Worm (Caenorhabditis elegans) whole organism, late embryonic: ENCODE data around the gene tbb-6.

Experiments used
- C08G9.2 ChIP-seq: sonication (generic microtip); optimal IDR thresholded peaks from 2 replicates; lab custom pipeline; 2016; ENCODE audit warnings: mild to moderate bottlenecking, missing genetic modification characterization, moderate library complexity, missing compliant biosample characterization
- T23F11.4 ChIP-seq: fragments of 200-800 bp; sonication (Bioruptor generic); optimal IDR thresholded peaks from 2 replicates; lab custom pipeline; 2018; ENCODE audit warnings: mild to moderate bottlenecking, missing genetic modification characterization, missing compliant biosample characterization
- Y22D7AL.16 ChIP-seq: sonication (generic microtip); optimal IDR thresholded peaks from 2 replicates; lab custom pipeline; 2016; ENCODE audit warnings: missing genetic modification characterization, missing compliant biosample characterization
- ahr-1 ChIP-seq: sonication (generic microtip); optimal IDR thresholded peaks from 2 replicates; lab custom pipeline; 2016; ENCODE audit warnings: missing genetic modification characterization, missing compliant biosample characterization
- ama-1 ChIP-seq: fragments of 150-350 bp; optimal IDR thresholded peaks from 2 replicates; lab custom pipeline; 2014
- ceh-14 ChIP-seq: sonication (generic microtip); optimal IDR thresholded peaks from 2 replicates; lab custom pipeline; 2016; ENCODE audit warnings: missing genotype, missing genetic modification characterization, missing compliant biosample characterization
- ceh-19 ChIP-seq: fragments of 200-800 bp; sonication (Bioruptor generic); optimal IDR thresholded peaks from 2 replicates; lab custom pipeline; 2018; ENCODE audit warnings: mild to moderate bottlenecking, missing genetic modification characterization, missing compliant biosample characterization
- ceh-2 ChIP-seq: sonication (generic microtip); optimal IDR thresholded peaks from 2 replicates; lab custom pipeline; 2016; ENCODE audit warnings: missing genotype, missing genetic modification characterization, missing compliant biosample characterization
- ceh-22 ChIP-seq: sonication (generic microtip); optimal IDR thresholded peaks from 2 replicates; lab custom pipeline; 2017; ENCODE audit warnings: missing biosample characterization, missing genetic modification characterization
- ceh-24 ChIP-seq: sonication (generic microtip); optimal IDR thresholded peaks from 2 replicates; lab custom pipeline; 2016; ENCODE audit warnings: mild to moderate bottlenecking, missing genetic modification characterization, missing compliant biosample characterization
- ceh-30 ChIP-seq: fragments of 150-350 bp; optimal IDR thresholded peaks from 2 replicates; lab custom pipeline; 2014; ENCODE audit warnings: missing biosample characterization, missing genetic modification characterization
- ceh-31 ChIP-seq: sonication (generic microtip); optimal IDR thresholded peaks from 2 replicates; lab custom pipeline; 2016; ENCODE audit warnings: missing genetic modification characterization, missing compliant biosample characterization
- ceh-45 ChIP-seq: fragments of 200-800 bp; sonication (Bioruptor generic); IDR thresholded peaks from 2 replicates; pipeline ENCODE4 v1.3.6; 2022; ENCODE audit warnings: missing genetic modification reagents, missing genetic modification characterization, missing compliant biosample characterization
- ceh-48 ChIP-seq: sonication (generic microtip); optimal IDR thresholded peaks from 2 replicates; lab custom pipeline; 2016; ENCODE audit warnings: missing genetic modification characterization, inconsistent platforms, missing compliant biosample characterization
- ceh-6 ChIP-seq: fragments of 200-800 bp; sonication (Bioruptor generic); optimal IDR thresholded peaks from 2 replicates; lab custom pipeline; 2018; ENCODE audit warnings: mild to moderate bottlenecking, missing genetic modification characterization, missing compliant biosample characterization
- ceh-9 ChIP-seq: sonication (generic microtip); optimal IDR thresholded peaks from 2 replicates; lab custom pipeline; 2016; ENCODE audit warnings: mild to moderate bottlenecking, missing genetic modification characterization, inconsistent platforms, missing compliant biosample characterization
- che-1 ChIP-seq: sonication (generic microtip); optimal IDR thresholded peaks from 2 replicates; lab custom pipeline; 2016; ENCODE audit warnings: mild to moderate bottlenecking, missing genetic modification characterization, missing compliant biosample characterization
- dmd-4 ChIP-seq: sonication (generic microtip); optimal IDR thresholded peaks from 2 replicates; lab custom pipeline; 2016; ENCODE audit warnings: borderline replicate concordance, missing genetic modification characterization, missing compliant biosample characterization
- dve-1 ChIP-seq: sonication (generic microtip); optimal IDR thresholded peaks from 2 replicates; lab custom pipeline; 2017; ENCODE audit warnings: antibody characterized with exemption, mild to moderate bottlenecking, missing genetic modification characterization, missing compliant biosample characterization
- elt-2 ChIP-seq: sonication (generic microtip); optimal IDR thresholded peaks from 2 replicates; lab custom pipeline; 2016; ENCODE audit warnings: missing genetic modification reagents, missing genetic modification characterization, missing compliant biosample characterization
- elt-4 ChIP-seq: sonication (generic microtip); optimal IDR thresholded peaks from 2 replicates; lab custom pipeline; 2016; ENCODE audit warnings: missing genetic modification characterization, missing compliant biosample characterization
- eyg-1 ChIP-seq: sonication (generic microtip); optimal IDR thresholded peaks from 2 replicates; lab custom pipeline; 2016; ENCODE audit warnings: missing genotype, missing genetic modification characterization, missing compliant biosample characterization
- fax-1 ChIP-seq: sonication (generic microtip); optimal IDR thresholded peaks from 2 replicates; lab custom pipeline; 2016; ENCODE audit warnings: missing genotype, missing genetic modification characterization, missing compliant biosample characterization
- fkh-10 ChIP-seq: fragments of 150-350 bp; optimal IDR thresholded peaks from 2 replicates; lab custom pipeline; 2014; ENCODE audit warnings: missing biosample characterization, missing genetic modification reagents, missing genetic modification characterization
- gmeb-2 ChIP-seq: sonication (generic microtip); optimal IDR thresholded peaks from 2 replicates; lab custom pipeline; 2016; ENCODE audit warnings: missing genetic modification characterization, inconsistent platforms, missing compliant biosample characterization
- hlh-13 ChIP-seq: fragments of 200-800 bp; sonication (Bioruptor generic); optimal IDR thresholded peaks from 2 replicates; lab custom pipeline; 2018; ENCODE audit warnings: mild to moderate bottlenecking, missing genetic modification characterization, missing compliant biosample characterization
- hlh-15 ChIP-seq: sonication (generic microtip); optimal IDR thresholded peaks from 2 replicates; lab custom pipeline; 2016; ENCODE audit warnings: missing genetic modification characterization, missing compliant biosample characterization
- hlh-30 ChIP-seq: sonication (generic microtip); optimal IDR thresholded peaks from 2 replicates; lab custom pipeline; 2017; ENCODE audit warnings: antibody characterized with exemption, missing genetic modification characterization, missing compliant biosample characterization; ENCODE audit not compliant: insufficient read depth
- hlh-6 ChIP-seq: sonication (generic microtip); optimal IDR thresholded peaks from 2 replicates; lab custom pipeline; 2016; ENCODE audit warnings: missing genotype, missing genetic modification characterization, missing compliant biosample characterization
- hlh-8 ChIP-seq: sonication (generic microtip); optimal IDR thresholded peaks from 2 replicates; lab custom pipeline; 2016; ENCODE audit warnings: missing genotype, missing genetic modification characterization, missing compliant biosample characterization
- lim-6 ChIP-seq: sonication (generic microtip); optimal IDR thresholded peaks from 2 replicates; lab custom pipeline; 2016; ENCODE audit warnings: missing genetic modification characterization, missing compliant biosample characterization
- lin-11 ChIP-seq: fragments of 200-800 bp; sonication (Bioruptor generic); optimal IDR thresholded peaks from 2 replicates; lab custom pipeline; 2018; ENCODE audit warnings: mild to moderate bottlenecking, missing genetic modification characterization, missing compliant biosample characterization
- madf-2 ChIP-seq: sonication (generic microtip); optimal IDR thresholded peaks from 2 replicates; lab custom pipeline; 2017; ENCODE audit warnings: missing genetic modification characterization, missing compliant biosample characterization
- nfya-1 ChIP-seq: sonication (generic microtip); optimal IDR thresholded peaks from 2 replicates; lab custom pipeline; 2017; ENCODE audit warnings: missing genetic modification characterization, mild to moderate bottlenecking, missing compliant biosample characterization, antibody characterized with exemption, moderate library complexity
- nhr-11 ChIP-seq: fragments of 150-350 bp; optimal IDR thresholded peaks from 2 replicates; lab custom pipeline; 2014; ENCODE audit warnings: missing biosample characterization, missing genetic modification characterization
- nhr-232 ChIP-seq: sonication (generic microtip); optimal IDR thresholded peaks from 2 replicates; lab custom pipeline; 2016; ENCODE audit warnings: missing genetic modification characterization, missing compliant biosample characterization
- npax-4 ChIP-seq: sonication (generic microtip); optimal IDR thresholded peaks from 2 replicates; lab custom pipeline; 2016; ENCODE audit warnings: missing genetic modification characterization, missing compliant biosample characterization
- pha-2 ChIP-seq: sonication (generic microtip); optimal IDR thresholded peaks from 2 replicates; lab custom pipeline; 2017; ENCODE audit warnings: mild to moderate bottlenecking, missing genetic modification characterization, missing compliant biosample characterization
- pros-1 ChIP-seq: fragments of 150-350 bp; optimal IDR thresholded peaks from 2 replicates; lab custom pipeline; 2014; ENCODE audit warnings: missing biosample characterization, missing genetic modification reagents, missing genetic modification characterization
- ref-2 ChIP-seq: sonication (generic microtip); optimal IDR thresholded peaks from 2 replicates; lab custom pipeline; 2016; ENCODE audit warnings: missing genetic modification characterization, missing compliant biosample characterization
- rnt-1 ChIP-seq: sonication (generic microtip); optimal IDR thresholded peaks from 2 replicates; lab custom pipeline; 2016; ENCODE audit warnings: missing genetic modification characterization, missing compliant biosample characterization
- sox-2 ChIP-seq: fragments of 200-800 bp; sonication (Bioruptor generic); IDR thresholded peaks from 2 replicates; pipeline ENCODE4 v1.3.6; 2022; ENCODE audit warnings: missing genetic modification reagents, missing genetic modification characterization, missing compliant biosample characterization
- syd-9 ChIP-seq: sonication (generic microtip); optimal IDR thresholded peaks from 2 replicates; lab custom pipeline; 2016; ENCODE audit warnings: mild to moderate bottlenecking, missing genetic modification characterization, moderate library complexity, missing compliant biosample characterization
- tbx-2 ChIP-seq: sonication (generic microtip); optimal IDR thresholded peaks from 2 replicates; lab custom pipeline; 2016; ENCODE audit warnings: missing genetic modification characterization, missing compliant biosample characterization
- tbx-7 ChIP-seq: sonication (generic microtip); optimal IDR thresholded peaks from 2 replicates; lab custom pipeline; 2016; ENCODE audit warnings: missing genotype, missing genetic modification characterization, missing compliant biosample characterization
- ttx-3 ChIP-seq: sonication (generic microtip); optimal IDR thresholded peaks from 2 replicates; lab custom pipeline; 2016; ENCODE audit warnings: missing genetic modification reagents, missing genetic modification characterization, missing compliant biosample characterization
- unc-42 ChIP-seq: sonication (generic microtip); optimal IDR thresholded peaks from 2 replicates; lab custom pipeline; 2016; ENCODE audit warnings: missing genotype, missing genetic modification characterization, missing compliant biosample characterization
- unc-55 ChIP-seq: sonication (generic microtip); optimal IDR thresholded peaks from 2 replicates; lab custom pipeline; 2017; ENCODE audit warnings: missing biosample characterization, missing genetic modification reagents, missing genetic modification characterization
- unc-86 ChIP-seq: sonication (generic microtip); optimal IDR thresholded peaks from 2 replicates; lab custom pipeline; 2016; ENCODE audit warnings: missing genetic modification characterization, missing compliant biosample characterization
- zip-5 ChIP-seq: sonication (generic microtip); optimal IDR thresholded peaks from 2 replicates; lab custom pipeline; 2016; ENCODE audit warnings: missing genetic modification characterization, missing compliant biosample characterization
- ztf-16 ChIP-seq: sonication (generic microtip); optimal IDR thresholded peaks from 2 replicates; lab custom pipeline; 2017; ENCODE audit warnings: missing genetic modification characterization, missing compliant biosample characterization

Gene tbb-6

DNA sequence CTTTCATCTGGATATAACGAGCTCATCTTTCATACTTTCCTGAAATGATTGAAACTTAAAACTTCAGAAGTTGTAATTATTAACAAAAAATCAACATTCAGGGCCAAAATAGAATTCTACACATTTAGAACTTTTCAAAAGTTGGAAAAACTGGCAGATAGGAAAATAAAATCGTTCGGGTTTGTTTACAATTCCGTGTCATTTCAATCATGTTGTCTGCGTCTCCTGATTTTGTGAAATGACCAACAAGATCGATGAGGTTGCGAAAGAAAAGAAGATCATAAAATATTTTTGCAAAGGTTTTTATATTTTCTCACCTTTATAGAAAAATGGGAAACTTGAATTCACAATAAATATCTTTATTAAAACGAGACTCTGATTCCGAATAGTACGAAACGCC is 27.2 kb downstream of the tbb-6 start, which contains the start of gene rskd-1:
Gene rskd-1, minus strand, starts transcription at position 39 of the 400 bp plus-strand sequence.
- TF ChIP-seq unc-55 (GFP tag; lab: Kevin White, UChicago): peak; percentile 51
- no peak for TF ChIP-seq hlh-6 (tag; lab: Kevin White, UChicago)

DNA sequence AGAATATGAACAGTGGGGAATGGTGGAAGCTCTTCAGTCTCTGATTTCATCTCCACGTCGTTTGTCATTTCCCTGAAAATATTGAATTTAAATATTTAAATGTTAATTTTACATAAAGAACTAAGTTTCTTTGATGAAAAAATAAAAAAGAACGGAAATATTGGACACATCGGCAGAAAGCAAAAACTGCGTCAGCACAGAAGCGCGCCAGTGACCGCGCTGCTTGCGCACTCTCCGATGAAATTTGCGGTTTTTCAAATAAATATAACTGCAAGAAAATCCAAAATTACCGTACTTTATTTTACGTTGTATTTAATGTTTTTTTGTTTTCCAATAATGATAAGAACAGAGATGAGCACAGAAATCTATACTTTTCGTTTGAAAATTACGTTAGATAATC is 30.3 kb downstream of the tbb-6 start, which contains the start of the genes srpa-68 and srh-16:
Gene srpa-68, minus strand, starts transcription at position 72 of the 400 bp plus-strand sequence.
Gene srh-16, plus strand, starts transcription at position 275 of the 400 bp plus-strand sequence.
- TF ChIP-seq lim-6 (tag; lab: Kevin White, UChicago) (no peak), unc-42 (tag; lab: Kevin White, UChicago) (peak; percentile 44), hlh-15 (peak; percentile 64), dve-1 (tag; lab: Kevin White, UChicago) (no peak), ceh-24 (tag; lab: Kevin White, UChicago) (no peak), nhr-11 (tag; lab: Kevin White, UChicago) (no peak), nhr-232 (tag; lab: Kevin White, UChicago) (no peak), ceh-6 (GFP tag; lab: Kevin White, UChicago) (no peak), hlh-8 (tag; lab: Kevin White, UChicago) (no peak), ceh-22 (tag; lab: Kevin White, UChicago) (no peak), lin-11 (tag; lab: Kevin White, UChicago) (peak; percentile 43), npax-4 (tag; lab: Kevin White, UChicago) (peak; percentile 33), hlh-30 (tag; lab: Kevin White, UChicago) (no peak), ceh-14 (tag; lab: Kevin White, UChicago) (peak; percentile 57), ttx-3 (tag; lab: Kevin White, UChicago) (peak; percentile 68), T23F11.4 (GFP tag; lab: Kevin White, UChicago) (no peak), sox-2 (GFP tag; lab: Robert Waterston, UW) (no peak), ref-2 (tag; lab: Kevin White, UChicago) (no peak), nfya-1 (tag; lab: Kevin White, UChicago) (peak; percentile 76), ceh-48 (tag; lab: Kevin White, UChicago) (peak; percentile 62), ceh-9 (tag; lab: Kevin White, UChicago) (no peak), pros-1 (tag; lab: Kevin White, UChicago) (no peak), ceh-2 (tag; lab: Kevin White, UChicago) (peak; percentile 54), gmeb-2 (tag; lab: Kevin White, UChicago) (peak; percentile 47), Y22D7AL.16 (peak; percentile 33), ahr-1 (tag; lab: Kevin White, UChicago) (peak; percentile 15), ceh-31 (tag; lab: Kevin White, UChicago) (peak; percentile 42), hlh-6 (tag; lab: Kevin White, UChicago) (no peak), elt-2 (tag; lab: Kevin White, UChicago) (peak; percentile 79), fax-1 (tag; lab: Kevin White, UChicago) (no peak), tbx-2 (peak; percentile 65), ceh-30 (tag; lab: Kevin White, UChicago) (peak; percentile 72), madf-2 (tag; lab: Kevin White, UChicago) (peak; percentile 38), rnt-1 (tag; lab: Kevin White, UChicago) (peak; percentile 79), che-1 (tag; lab: Kevin White, UChicago) (peak; percentile 53), dmd-4 (tag; lab: Kevin White, UChicago) (no peak), hlh-13 (GFP tag; lab: Kevin White, UChicago) (peak; percentile 33), C08G9.2 (tag; lab: Kevin White, UChicago) (peak; percentile 33), tbx-7 (tag; lab: Kevin White, UChicago) (no peak), fkh-10 (GFP tag; lab: Kevin White, UChicago) (no peak), elt-4 (tag; lab: Kevin White, UChicago) (no peak), ama-1 (no peak), eyg-1 (peak; percentile 29), ceh-19 (GFP tag; lab: Kevin White, UChicago) (no peak), unc-55 (GFP tag; lab: Kevin White, UChicago) (peak; percentile 15), pha-2 (tag; lab: Kevin White, UChicago) (peak; percentile 65), syd-9 (tag; lab: Kevin White, UChicago) (peak; percentile 38), ztf-16 (tag; lab: Kevin White, UChicago) (peak; percentile 28), zip-5 (peak; percentile 14), ceh-45 (GFP tag; lab: Robert Waterston, UW) (peak; percentile 59; the same call in 1 of the 2 replicates), unc-86 (tag; lab: Kevin White, UChicago) (peak; percentile 63)
